Worm (Caenorhabditis elegans) whole organism, L1 larva: ENCODE results near the gene lec-4.
A peak's percentile ranks its signal among the peaks of the same experiment; 100 is the strongest.

Experiments
- F16B12.6 ChIP-seq: fragments of 150-350 bp; optimal IDR thresholded peaks from 2 replicates; lab custom pipeline; 2014; ENCODE audit warnings: missing biosample characterization, missing genetic modification characterization
- alr-1 ChIP-seq: fragments of 200-800 bp; sonication (Bioruptor generic); optimal IDR thresholded peaks from 2 replicates; lab custom pipeline; 2018; ENCODE audit warnings: borderline replicate concordance, mild to moderate bottlenecking, missing genetic modification characterization, missing compliant biosample characterization
- aly-2 ChIP-seq: fragments of 150-350 bp; optimal IDR thresholded peaks from 2 replicates; lab custom pipeline; 2014; ENCODE audit warnings: missing biosample characterization, missing genetic modification characterization
- ama-1 ChIP-seq: fragments of 150-350 bp; optimal IDR thresholded peaks from 2 replicates; lab custom pipeline; 2014
- blmp-1 ChIP-seq: fragments of 150-350 bp; optimal IDR thresholded peaks from 2 replicates; lab custom pipeline; 2014; ENCODE audit warnings: missing biosample characterization, missing genetic modification characterization
- ceh-63 ChIP-seq: fragments of 200-800 bp; sonication (Bioruptor generic); optimal IDR thresholded peaks from 2 replicates; lab custom pipeline; 2018; ENCODE audit warnings: mild to moderate bottlenecking, missing genetic modification characterization, missing compliant biosample characterization
- ceh-82 ChIP-seq, 3 experiments: fragments of 150-350 bp in 1 of 3; sonication (generic microtip) in 2 of 3; optimal IDR thresholded peaks; 2 replicates each; lab custom pipeline; 2014 to 2017; ENCODE audit warnings: missing biosample characterization in 3 of 3, missing genetic modification characterization in 3 of 3
- ceh-88 ChIP-seq: fragments of 200-800 bp; sonication (Bioruptor generic); IDR thresholded peaks from 2 replicates; pipeline ENCODE4 v1.3.6; 2022; ENCODE audit warnings: missing genetic modification characterization, missing compliant biosample characterization
- dsc-1 ChIP-seq: sonication (generic microtip); optimal IDR thresholded peaks from 2 replicates; lab custom pipeline; 2016; ENCODE audit warnings: mild to moderate bottlenecking, missing genetic modification characterization, missing compliant biosample characterization
- efl-1 ChIP-seq, 4 experiments: fragments of 150-350 bp; optimal IDR thresholded peaks in 3 of 4; peaks in 1 of 4; 1 replicate in 1 of 4; 2 replicates in 3 of 4; lab custom pipeline; 2014; ENCODE audit warnings: missing biosample characterization in 2 of 4, missing genetic modification characterization in 2 of 4, missing genetic modification reagents in 2 of 4
- ets-5 ChIP-seq: fragments of 200-800 bp; sonication (Bioruptor generic); IDR thresholded peaks from 2 replicates; pipeline ENCODE4 v1.3.6; 2022; ENCODE audit warnings: missing genetic modification characterization, missing compliant biosample characterization
- fkh-10 ChIP-seq: sonication (generic microtip); optimal IDR thresholded peaks from 2 replicates; lab custom pipeline; 2017; ENCODE audit warnings: missing biosample characterization, missing genetic modification reagents, missing genetic modification characterization
- fkh-8 ChIP-seq: sonication (generic microtip); optimal IDR thresholded peaks from 2 replicates; lab custom pipeline; 2016; ENCODE audit warnings: mild to moderate bottlenecking, missing genetic modification characterization, missing compliant biosample characterization
- fos-1 ChIP-seq: fragments of 150-350 bp; optimal IDR thresholded peaks from 2 replicates; lab custom pipeline; 2014; ENCODE audit warnings: missing biosample characterization, missing genetic modification characterization
- lin-14 ChIP-seq: fragments of 200-800 bp; sonication (Bioruptor generic); optimal IDR thresholded peaks from 2 replicates; lab custom pipeline; 2018; ENCODE audit warnings: mild to moderate bottlenecking, missing genetic modification characterization, moderate library complexity, missing compliant biosample characterization
- lin-15B ChIP-seq: fragments of 150-350 bp; sonication (generic microtip); optimal IDR thresholded peaks from 3 replicates; lab custom pipeline; 2014; ENCODE audit warnings: missing biosample characterization, missing genetic modification characterization
- lin-39 ChIP-seq: fragments of 150-350 bp; optimal IDR thresholded peaks from 2 replicates; lab custom pipeline; 2014; ENCODE audit warnings: missing biosample characterization, missing genetic modification reagents, missing genetic modification characterization
- lir-3 ChIP-seq: sonication (generic microtip); optimal IDR thresholded peaks from 2 replicates; lab custom pipeline; 2016; ENCODE audit warnings: mild to moderate bottlenecking, missing genetic modification characterization, moderate library complexity, missing compliant biosample characterization; ENCODE audit not compliant: poor library complexity
- mab-9 ChIP-seq: fragments of 200-800 bp; sonication (Bioruptor generic); IDR thresholded peaks from 2 replicates; pipeline ENCODE4 v1.3.6; 2022; ENCODE audit warnings: missing genetic modification reagents, missing genetic modification characterization, missing compliant biosample characterization
- mep-1 ChIP-seq: fragments of 150-350 bp; optimal IDR thresholded peaks from 2 replicates; lab custom pipeline; 2014; ENCODE audit warnings: missing biosample characterization, missing genetic modification characterization
- nhr-11 ChIP-seq: fragments of 150-350 bp; optimal IDR thresholded peaks from 2 replicates; lab custom pipeline; 2014; ENCODE audit warnings: missing biosample characterization, missing genetic modification characterization
- nhr-20 ChIP-seq: sonication (generic microtip); optimal IDR thresholded peaks from 2 replicates; lab custom pipeline; 2016; ENCODE audit warnings: mild to moderate bottlenecking, missing genetic modification characterization, missing compliant biosample characterization
- nhr-28 ChIP-seq: fragments of 150-350 bp; optimal IDR thresholded peaks from 2 replicates; lab custom pipeline; 2014; ENCODE audit warnings: missing biosample characterization, missing genetic modification characterization
- nhr-47 ChIP-seq: sonication (generic microtip); optimal IDR thresholded peaks from 2 replicates; lab custom pipeline; 2016; ENCODE audit warnings: mild to moderate bottlenecking, missing genetic modification characterization, moderate library complexity, missing compliant biosample characterization
- nhr-71 ChIP-seq: sonication (generic microtip); optimal IDR thresholded peaks from 2 replicates; lab custom pipeline; 2016; ENCODE audit warnings: mild to moderate bottlenecking, missing genetic modification characterization, moderate library complexity, missing compliant biosample characterization
- nhr-77 ChIP-seq: fragments of 150-350 bp; optimal IDR thresholded peaks from 2 replicates; lab custom pipeline; 2014; ENCODE audit warnings: missing biosample characterization, missing genetic modification characterization
- nhr-84 ChIP-seq: sonication (generic microtip); optimal IDR thresholded peaks from 2 replicates; lab custom pipeline; 2017; ENCODE audit warnings: missing biosample characterization, missing genetic modification characterization
- nhr-85 ChIP-seq: sonication (generic microtip); peaks from one replicate; lab custom pipeline; 2016; ENCODE audit warnings: missing genetic modification characterization, inconsistent platforms, missing compliant biosample characterization
- nhr-90 ChIP-seq: sonication (generic microtip); optimal IDR thresholded peaks from 2 replicates; lab custom pipeline; 2016; ENCODE audit warnings: mild to moderate bottlenecking, missing genetic modification characterization, missing compliant biosample characterization; ENCODE audit not compliant: poor library complexity
- pag-3 ChIP-seq: sonication (generic microtip); optimal IDR thresholded peaks from 2 replicates; lab custom pipeline; 2017; ENCODE audit warnings: missing genetic modification characterization, mild to moderate bottlenecking, missing compliant biosample characterization, antibody characterized with exemption, borderline replicate concordance; ENCODE audit not compliant: insufficient read depth
- pqm-1 ChIP-seq: sonication (generic microtip); optimal IDR thresholded peaks from 3 replicates; lab custom pipeline; 2017; ENCODE audit warnings: missing biosample characterization, missing genetic modification characterization
- snpc-4 ChIP-seq: fragments of 150-350 bp; optimal IDR thresholded peaks from 2 replicates; lab custom pipeline; 2014; ENCODE audit warnings: missing biosample characterization, missing genetic modification characterization
- snu-23 ChIP-seq: sonication (generic microtip); optimal IDR thresholded peaks from 2 replicates; lab custom pipeline; 2016; ENCODE audit warnings: missing genetic modification characterization, missing compliant biosample characterization
- sox-4 ChIP-seq: sonication (generic microtip); optimal IDR thresholded peaks from 2 replicates; lab custom pipeline; 2016; ENCODE audit warnings: missing genetic modification characterization, missing compliant biosample characterization
- sptf-1 ChIP-seq: fragments of 150-350 bp; optimal IDR thresholded peaks from 2 replicates; lab custom pipeline; 2014; ENCODE audit warnings: missing biosample characterization, missing genetic modification characterization
- sup-37 ChIP-seq: fragments of 200-800 bp; sonication (Bioruptor generic); optimal IDR thresholded peaks from 2 replicates; lab custom pipeline; 2018; ENCODE audit warnings: mild to moderate bottlenecking, missing genetic modification characterization, missing compliant biosample characterization
- tlp-1 ChIP-seq: fragments of 150-350 bp; optimal IDR thresholded peaks from 2 replicates; lab custom pipeline; 2014; ENCODE audit warnings: missing biosample characterization, missing genetic modification characterization
- unc-62 ChIP-seq: fragments of 150-350 bp; optimal IDR thresholded peaks from 2 replicates; lab custom pipeline; 2014; ENCODE audit warnings: missing biosample characterization, missing genetic modification reagents, missing genetic modification characterization
- xbp-1 ChIP-seq: sonication (generic microtip); optimal IDR thresholded peaks from 2 replicates; lab custom pipeline; 2016; ENCODE audit warnings: missing genetic modification characterization, missing compliant biosample characterization
- zag-1 ChIP-seq: fragments of 150-350 bp; optimal IDR thresholded peaks from 2 replicates; lab custom pipeline; 2014; ENCODE audit warnings: missing biosample characterization, missing genetic modification characterization
- zip-4 ChIP-seq: fragments of 200-800 bp; sonication (Bioruptor generic); optimal IDR thresholded peaks from 2 replicates; lab custom pipeline; 2018; ENCODE audit warnings: mild to moderate bottlenecking, missing genetic modification characterization, moderate library complexity, missing compliant biosample characterization
- ztf-11 ChIP-seq, 2 experiments: sonication (generic microtip); optimal IDR thresholded peaks; 2 replicates each; lab custom pipeline; 2016 to 2017; ENCODE audit warnings: missing genetic modification characterization in 2 of 2, missing biosample characterization in 1 of 2, missing compliant biosample characterization in 1 of 2
- ztf-4 ChIP-seq: fragments of 150-350 bp; optimal IDR thresholded peaks from 2 replicates; lab custom pipeline; 2014; ENCODE audit warnings: missing biosample characterization, missing genetic modification characterization

The lec-4 gene

DNA sequence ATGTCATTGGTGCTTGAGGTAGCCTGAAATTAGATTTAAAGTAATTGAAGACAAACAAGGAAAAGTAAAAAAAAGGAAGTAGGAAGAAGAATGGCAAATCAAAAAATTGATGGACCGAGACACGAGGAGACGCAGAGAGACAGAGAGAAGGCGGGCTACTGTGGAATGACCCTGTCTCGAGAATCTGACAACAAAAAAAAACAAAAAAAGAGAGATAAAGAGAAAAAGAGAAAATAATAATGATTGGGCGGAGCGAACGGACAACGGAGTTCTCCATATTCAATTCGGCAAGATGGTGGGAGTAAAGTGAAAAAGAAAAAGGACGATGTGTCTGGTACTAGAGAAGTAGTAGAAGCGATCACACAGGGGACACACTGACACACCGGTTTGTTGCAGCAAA lies 35.9 kb upstream of the lec-4 start, which contains the start of gene toh-1:
TSS of gene toh-1 (minus strand) at position 23 of the 400 bp plus-strand sequence.
- TF ChIP-seq lin-14 (peak; percentile 54), nhr-71 (peak; percentile 36), nhr-90 (tag; lab: Kevin White, UChicago) (peak; percentile 3), ceh-88 (GFP tag; lab: Robert Waterston, UW) (no peak), blmp-1 (peak; percentile 61), pag-3 (tag; lab: Kevin White, UChicago) (no peak), alr-1 (no peak), snu-23 (GFP tag; lab: Kevin White, UChicago) (peak; percentile 47), nhr-11 (tag; lab: Kevin White, UChicago) (no peak), mep-1 (peak; percentile 18), nhr-47 (tag; lab: Kevin White, UChicago) (peak; percentile 6), fkh-10 (GFP tag; lab: Kevin White, UChicago) (no peak), nhr-85 (tag; lab: Kevin White, UChicago) (peak; percentile 93), efl-1 (optimal IDR thresholded peaks at IDR 0.05; lab: Kevin White, UChicago) (peak in 1 of 2 experiments; percentile 8), efl-1 (GFP tag; optimal IDR thresholded peaks at IDR 0.05 in 1 of 2; lab: Kevin White, UChicago) (no peak)

DNA sequence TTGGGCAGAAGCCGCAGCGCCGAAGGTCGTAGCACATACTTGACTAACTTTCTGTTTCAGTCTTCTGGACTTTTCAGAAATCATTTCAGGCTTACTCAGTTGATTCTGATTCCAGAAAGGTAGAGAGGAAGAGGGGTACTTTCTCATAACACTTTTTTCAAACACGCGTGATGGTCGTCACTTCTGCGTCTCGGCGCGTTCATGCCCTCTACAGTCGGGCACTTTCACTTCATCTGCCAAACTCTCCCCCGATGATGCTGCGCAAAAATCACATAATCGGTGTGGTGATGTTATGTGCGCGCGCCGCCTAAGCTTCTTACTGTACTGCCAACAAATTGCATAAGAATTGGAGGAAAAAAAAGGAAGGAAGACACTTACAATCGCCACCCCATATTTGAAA lies 34.5 kb upstream of the lec-4 start:
- TF ChIP-seq zip-4 (no peak), nhr-20 (tag; lab: Kevin White, UChicago) (peak; percentile 4), lin-14 (peak; percentile 50), nhr-85 (tag; lab: Kevin White, UChicago) (peak; percentile 72), blmp-1 (peak; percentile 96), snu-23 (GFP tag; lab: Kevin White, UChicago) (peak; percentile 26)

DNA sequence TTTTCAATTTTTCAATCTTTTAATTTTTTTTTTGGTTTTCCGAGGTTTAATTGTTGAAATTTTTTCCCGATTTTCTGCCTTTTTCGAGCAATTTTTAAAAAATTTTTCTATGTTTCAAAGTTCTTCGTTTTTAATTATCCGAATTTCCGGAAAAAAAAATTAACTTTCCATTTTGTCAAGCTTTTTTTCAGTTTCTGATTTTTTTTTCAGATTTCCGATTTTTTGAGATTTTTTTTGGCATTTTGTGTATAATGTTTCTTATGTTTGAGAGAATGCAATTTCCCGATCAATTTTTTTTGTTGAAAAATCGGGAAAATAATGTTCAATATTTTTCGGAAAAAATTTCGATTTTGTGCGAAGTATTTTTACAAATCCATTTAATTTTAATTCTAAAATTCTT lies 33.8 kb upstream of the lec-4 start:
- TF ChIP-seq nhr-84 (no peak), sup-37 (GFP tag; lab: Kevin White, UChicago) (no peak), ztf-4 (no peak)

DNA sequence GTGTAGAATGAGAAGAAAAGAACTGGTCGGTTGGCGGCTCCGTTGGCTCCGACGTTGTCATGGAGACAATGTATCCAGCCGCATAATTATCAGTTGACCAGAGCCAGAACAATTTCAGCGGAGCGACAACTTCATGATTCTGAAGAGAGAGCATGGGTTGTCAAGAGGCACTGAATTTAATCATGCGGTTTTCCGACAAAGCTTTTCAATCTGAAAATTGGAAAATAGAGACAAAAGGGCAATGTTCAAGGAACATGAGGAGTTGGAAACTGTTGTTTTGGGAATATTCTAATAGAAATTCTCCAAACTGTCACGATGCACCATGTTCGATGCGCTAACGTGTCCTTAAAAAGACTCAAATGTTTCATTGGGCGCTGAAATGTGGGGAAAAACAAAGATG lies 31.3 kb upstream of the lec-4 start, which contains the start of gene xbx-5:
TSS of gene xbx-5 (minus strand) at position 56 of the 400 bp plus-strand sequence.
- TF ChIP-seq fkh-8 (tag; lab: Kevin White, UChicago), result peak; percentile 76
- TF ChIP-seq nhr-47 (tag; lab: Kevin White, UChicago), result no peak
- no peak for TF ChIP-seq tlp-1 (tag; lab: Kevin White, UChicago)
- no peak for TF ChIP-seq nhr-90 (tag; lab: Kevin White, UChicago)
- TF ChIP-seq nhr-85 (tag; lab: Kevin White, UChicago), result peak; percentile 0
- TF ChIP-seq nhr-71, result peak; percentile 18
- no peak for TF ChIP-seq ceh-63 (GFP tag; lab: Kevin White, UChicago)

DNA sequence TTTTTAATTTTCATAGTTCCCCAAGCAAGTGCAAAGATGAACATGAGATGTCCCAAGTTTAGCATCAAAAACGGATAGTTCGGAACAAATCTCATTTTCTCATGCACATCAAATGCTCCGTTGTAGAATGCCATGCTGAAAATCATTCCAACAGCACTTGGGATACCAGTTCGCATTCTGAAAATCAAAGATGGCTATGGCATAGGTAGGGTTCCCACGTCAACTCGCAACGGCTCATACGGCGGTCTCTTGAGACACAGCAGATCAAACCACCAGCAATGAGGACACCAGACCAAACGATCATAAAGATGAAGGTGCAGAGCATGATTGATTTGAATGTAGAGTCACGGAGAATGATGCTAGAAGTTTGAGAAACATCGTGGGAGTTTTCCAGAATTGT lies 30.0 kb upstream of the lec-4 start:
- TF ChIP-seq dsc-1 (no peak), snpc-4 (no peak), lir-3 (tag; lab: Kevin White, UChicago) (no peak), xbp-1 (tag; lab: Kevin White, UChicago) (no peak), zip-4 (no peak)

DNA sequence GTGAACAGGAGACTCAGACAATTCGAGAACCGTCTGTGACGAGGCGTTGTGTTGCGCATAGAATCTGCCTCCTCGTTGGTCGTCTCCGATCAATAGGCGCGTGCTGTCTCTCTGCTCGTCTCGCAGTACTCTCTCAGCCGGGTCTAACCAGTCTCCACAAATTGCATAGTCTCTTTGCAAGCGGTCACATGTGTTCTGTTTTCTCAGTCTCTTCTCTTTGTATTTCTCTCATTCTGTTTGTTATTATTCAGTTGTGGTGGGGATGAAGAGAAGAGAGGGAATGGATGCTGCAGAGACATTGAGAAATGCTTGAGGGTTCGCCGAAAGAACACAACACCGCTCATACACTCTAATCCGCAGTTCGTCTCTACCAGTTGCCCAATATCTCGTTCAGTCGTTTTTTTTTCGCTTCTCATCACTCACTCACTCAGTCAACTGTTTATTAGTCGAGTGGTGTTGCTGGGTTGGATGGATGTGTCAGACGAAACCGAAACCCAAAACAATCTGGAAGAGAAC lies 28.3 kb upstream of the lec-4 start:
- TF ChIP-seq ama-1 (lab: Kevin White, UChicago) (peak; percentile 58), nhr-90 (tag; lab: Kevin White, UChicago) (peak; percentile 89), zag-1 (peak; percentile 86), blmp-1 (peak; percentile 89), lin-39 (tag; lab: Kevin White, UChicago) (peak; percentile 77), fos-1 (tag; lab: Kevin White, UChicago) (peak; percentile 96), nhr-28 (tag; lab: Kevin White, UChicago) (peak; percentile 61), F16B12.6 (tag; lab: Kevin White, UChicago) (peak; percentile 51), pqm-1 (tag; lab: Kevin White, UChicago) (peak; percentile 57), ets-5 (GFP tag; lab: Robert Waterston, UW) (no peak), nhr-77 (tag; lab: Kevin White, UChicago) (peak; percentile 97), lin-15B (tag; lab: Kevin White, UChicago) (peak; percentile 43), sox-4 (tag; lab: Kevin White, UChicago) (peak; percentile 79), ztf-11 (tag; optimal IDR thresholded peaks at IDR 0.05; lab: Kevin White, UChicago) (peak in 1 of 2 experiments; percentile 77), mab-9 (peak; percentile 82), sptf-1 (no peak), unc-62 (no peak), ceh-82 (tag; optimal IDR thresholded peaks at IDR 0.05; lab: Kevin White, UChicago) (peak; percentile 78 to 97 (median 93)), tlp-1 (tag; lab: Kevin White, UChicago) (no peak), aly-2 (tag; lab: Kevin White, UChicago) (peak; percentile 74)
